Worm (Caenorhabditis elegans): Measurements from ENCODE around the gene T24B8.7.

The T24B8.7 gene

ce11 chrII:9026348-9026747 lies 27.1 kb downstream of the T24B8.7 start:
- TF ChIP-seq lsy-2 (tag; optimal IDR thresholded peaks at IDR 0.05): no peak
- TF ChIP-seq lin-14 (GFP tag; optimal IDR thresholded peaks at IDR 0.05): peak; percentile 21
- TF ChIP-seq nhr-85 (tag): peak; percentile 82
- TF ChIP-seq C34B4.2 (tag; optimal IDR thresholded peaks at IDR 0.05): no peak
- no peak for TF ChIP-seq zag-1 (tag; optimal IDR thresholded peaks at IDR 0.05)
- peak; percentile 20 for TF ChIP-seq rnt-1 (tag; optimal IDR thresholded peaks at IDR 0.05)
- peak; percentile 11 for TF ChIP-seq blmp-1 (tag; optimal IDR thresholded peaks at IDR 0.05)
- TF ChIP-seq unc-30 (tag; optimal IDR thresholded peaks at IDR 0.05): no peak

- TF ChIP-seq unc-30 (tag; optimal IDR thresholded peaks at IDR 0.05): no peak
- no peak for TF ChIP-seq pag-3 (tag; optimal IDR thresholded peaks at IDR 0.05; ENCODE audit: borderline replicate concordance, insufficient read depth)
- no peak for TF ChIP-seq lin-14 (GFP tag; optimal IDR thresholded peaks at IDR 0.05)
Observed at ce11 chrII:9024312-9024711, 29.2 kb downstream of the T24B8.7 start.

DNA sequence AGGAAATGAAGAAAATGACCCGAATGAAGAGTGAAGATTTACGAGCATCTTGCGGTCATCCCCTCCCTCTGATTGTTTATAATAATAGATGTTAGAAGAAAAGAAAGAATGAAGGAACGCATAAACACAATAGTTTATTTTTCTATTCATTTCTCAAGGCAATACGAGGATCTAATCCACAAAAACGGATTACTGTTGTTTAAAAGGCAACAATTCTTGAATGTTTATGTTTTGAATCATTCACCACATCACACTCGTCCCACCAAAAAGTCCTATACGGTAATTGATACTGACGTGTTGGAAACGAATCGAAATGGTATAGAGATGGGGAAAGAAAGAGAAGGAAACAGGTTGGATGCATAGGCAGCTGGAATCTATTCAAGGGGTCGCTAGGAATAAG lies 31.8 kb downstream of the T24B8.7 start:
- no peak for TF ChIP-seq mdl-1 (tag; optimal IDR thresholded peaks at IDR 0.05)
- TF ChIP-seq pag-3 (tag; optimal IDR thresholded peaks at IDR 0.05; ENCODE audit: borderline replicate concordance, insufficient read depth): no peak
- no peak for TF ChIP-seq grh-1 (GFP tag; IDR thresholded peaks at IDR 0.05)
- no peak for TF ChIP-seq efl-1 (optimal IDR thresholded peaks at IDR 0.05)
- TF ChIP-seq efl-1 (GFP tag; optimal IDR thresholded peaks at IDR 0.05 in 1 of 2): peak in 1 of 2 experiments; percentile 10
- no peak for TF ChIP-seq ces-1 (GFP tag; optimal IDR thresholded peaks at IDR 0.05)
- no peak for TF ChIP-seq ceh-90 (tag; optimal IDR thresholded peaks at IDR 0.05)
- no peak for TF ChIP-seq hlh-4 (tag; optimal IDR thresholded peaks at IDR 0.05)
- TF ChIP-seq unc-62 (GFP tag; optimal IDR thresholded peaks at IDR 0.05): no peak
- TF ChIP-seq egl-13 (tag; optimal IDR thresholded peaks at IDR 0.05): no peak
- TF ChIP-seq lin-14 (GFP tag; optimal IDR thresholded peaks at IDR 0.05): no peak
- no peak for TF ChIP-seq unc-130 (tag; optimal IDR thresholded peaks at IDR 0.05)
- TF ChIP-seq irx-1 (tag; optimal IDR thresholded peaks at IDR 0.05): peak; percentile 1
- peak; percentile 11 for TF ChIP-seq blmp-1 (tag; optimal IDR thresholded peaks at IDR 0.05)
- no peak for TF ChIP-seq snpc-4 (tag; optimal IDR thresholded peaks at IDR 0.05)

- TF ChIP-seq sox-4 (tag; optimal IDR thresholded peaks at IDR 0.05) (no peak), ama-1 (optimal IDR thresholded peaks at IDR 0.05) (no peak), blmp-1 (tag; optimal IDR thresholded peaks at IDR 0.05) (peak; percentile 98), pqm-1 (tag; optimal IDR thresholded peaks at IDR 0.05) (no peak), pag-3 (tag; optimal IDR thresholded peaks at IDR 0.05; ENCODE audit: borderline replicate concordance, insufficient read depth) (no peak), elt-3 (tag; optimal IDR thresholded peaks at IDR 0.05) (peak in 1 of 6 experiments; percentile 3)
Observed at ce11 chrII:9019704-9020103, 33.8 kb downstream of the T24B8.7 start, which contains the start of gene dep-1. dep-1 (minus strand) TSS chrII:9019798.

DNA sequence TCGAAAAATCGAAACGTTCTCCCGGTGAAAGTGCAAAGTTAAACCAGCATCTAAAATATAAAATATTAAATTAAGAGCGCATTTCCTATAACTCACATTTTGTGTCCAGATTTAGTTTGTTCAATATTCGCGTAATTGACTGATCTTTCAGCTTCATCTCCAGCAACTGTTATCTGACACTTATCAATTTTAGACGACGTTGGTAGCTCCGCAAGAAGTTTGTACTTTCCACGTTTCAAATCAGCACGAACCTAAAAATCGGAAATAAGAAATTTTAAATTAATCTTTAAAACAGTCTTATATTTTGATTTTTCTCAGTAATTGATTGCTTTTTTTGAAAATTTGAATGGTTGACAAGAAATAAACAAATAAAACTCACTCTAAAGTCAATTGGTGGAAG lies 35.8 kb downstream of the T24B8.7 start:
- TF ChIP-seq zip-4 (GFP tag; optimal IDR thresholded peaks at IDR 0.05) (no peak), dpl-1 (GFP tag; optimal IDR thresholded peaks at IDR 0.05) (no peak), nhr-71 (tag; optimal IDR thresholded peaks at IDR 0.05) (no peak), F16B12.6 (tag; optimal IDR thresholded peaks at IDR 0.05) (no peak), isw-1 (GFP tag; IDR thresholded peaks at IDR 0.05) (no peak), Y116A8C.19 (tag; optimal IDR thresholded peaks at IDR 0.05; ENCODE audit: borderline replicate concordance) (no peak), unc-98 (GFP tag; IDR thresholded peaks at IDR 0.05) (no peak), nhr-84 (tag; optimal IDR thresholded peaks at IDR 0.05) (no peak), mef-2 (tag; optimal IDR thresholded peaks at IDR 0.05) (no peak), zag-1 (tag; optimal IDR thresholded peaks at IDR 0.05) (no peak), C34B4.2 (tag; optimal IDR thresholded peaks at IDR 0.05) (no peak), ceh-63 (GFP tag; optimal IDR thresholded peaks at IDR 0.05) (no peak), elt-3 (tag; optimal IDR thresholded peaks at IDR 0.05) (no peak), mep-1 (tag; optimal IDR thresholded peaks at IDR 0.05) (no peak), C04F5.9 (tag; optimal IDR thresholded peaks at IDR 0.05) (no peak), swsn-7 (tag; optimal IDR thresholded peaks at IDR 0.05) (no peak), efl-3 (GFP tag; optimal IDR thresholded peaks at IDR 0.05) (no peak), nhr-77 (tag; optimal IDR thresholded peaks at IDR 0.05) (no peak), grh-1 (GFP tag; IDR thresholded peaks at IDR 0.05) (no peak)
